Fruit fly (Drosophila melanogaster) whole organism, embryonic: Measurements from ENCODE around the gene mei-218.
A peak's percentile ranks its signal among the peaks of the same experiment; 100 is the strongest.

Source experiments
- ATbp ChIP-seq: fragments of 200-800 bp; sonication (Bioruptor generic); optimal IDR thresholded peaks from 2 replicates; lab custom pipeline; 2017; ENCODE audit warnings: missing biosample characterization, mild to moderate bottlenecking, missing genetic modification characterization, missing genetic modification reagents
- Aef1 ChIP-seq: fragments of 200-800 bp; sonication (Bioruptor generic); IDR thresholded peaks from 3 replicates; pipeline ENCODE4 v1.3.6; 2022; ENCODE audit warnings: missing biosample characterization, missing genetic modification characterization
- Blimp-1 ChIP-seq: fragments of 200-800 bp; sonication (Bioruptor generic); optimal IDR thresholded peaks from 3 replicates; lab custom pipeline; 2018; ENCODE audit warnings: missing biosample characterization, missing genetic modification characterization, mild to moderate bottlenecking, moderate library complexity, missing genetic modification reagents
- CG12071 ChIP-seq: fragments of 200-800 bp; sonication (Bioruptor generic); optimal IDR thresholded peaks from 3 replicates; lab custom pipeline; 2018; ENCODE audit warnings: missing biosample characterization, mild to moderate bottlenecking, missing genetic modification characterization
- CG12391 ChIP-seq: fragments of 200-800 bp; sonication (Bioruptor generic); optimal IDR thresholded peaks from 3 replicates; lab custom pipeline; 2018; ENCODE audit warnings: missing biosample characterization, mild to moderate bottlenecking, missing genetic modification characterization, moderate library complexity
- CG12769 ChIP-seq: fragments of 200-800 bp; sonication (Bioruptor generic); optimal IDR thresholded peaks from 2 replicates; lab custom pipeline; 2019; ENCODE audit warnings: missing biosample characterization, mild to moderate bottlenecking, missing genetic modification characterization, moderate library complexity
- CG17361 ChIP-seq: fragments of 200-800 bp; sonication (Bioruptor generic); IDR thresholded peaks from 3 replicates; pipeline ENCODE4 v1.3.6; 2022; ENCODE audit warnings: missing biosample characterization, missing genetic modification characterization
- CG17385 ChIP-seq: fragments of 200-800 bp; sonication (Bioruptor generic); optimal IDR thresholded peaks from 3 replicates; lab custom pipeline; 2018; ENCODE audit warnings: missing biosample characterization, mild to moderate bottlenecking, missing genetic modification characterization
- CG17829 ChIP-seq: fragments of 200-800 bp; optimal IDR thresholded peaks from 2 replicates; lab custom pipeline; 2019; ENCODE audit warnings: missing biosample characterization, mild to moderate bottlenecking, missing genetic modification characterization, moderate library complexity
- CG17912 ChIP-seq: fragments of 200-800 bp; sonication (Bioruptor generic); optimal IDR thresholded peaks from 2 replicates; lab custom pipeline; 2018; ENCODE audit warnings: missing biosample characterization, mild to moderate bottlenecking, missing genetic modification characterization
- CG2199 ChIP-seq: fragments of 200-800 bp; sonication (Bioruptor generic); IDR thresholded peaks from 3 replicates; pipeline ENCODE4 v1.3.6; 2022; ENCODE audit warnings: missing biosample characterization, missing genetic modification characterization
- CG2678 ChIP-seq: fragments of 200-800 bp; sonication (Bioruptor generic); optimal IDR thresholded peaks from 3 replicates; lab custom pipeline; 2019; ENCODE audit warnings: missing biosample characterization, mild to moderate bottlenecking, missing genetic modification characterization, moderate library complexity
- CG2712 ChIP-seq: fragments of 200-800 bp; optimal IDR thresholded peaks from 3 replicates; lab custom pipeline; 2019; ENCODE audit warnings: missing biosample characterization, mild to moderate bottlenecking, missing genetic modification characterization, moderate library complexity
- CG30403 ChIP-seq: fragments of 200-800 bp; sonication (Bioruptor generic); optimal IDR thresholded peaks from 3 replicates; lab custom pipeline; 2016; ENCODE audit warnings: missing biosample characterization, missing genetic modification characterization
- CG33557 ChIP-seq: fragments of 200-800 bp; sonication (Bioruptor generic); optimal IDR thresholded peaks from 2 replicates; lab custom pipeline; 2019; ENCODE audit warnings: missing biosample characterization, mild to moderate bottlenecking, missing genetic modification characterization, moderate library complexity
- CG4360 ChIP-seq: fragments of 200-800 bp; sonication (Bioruptor generic); IDR thresholded peaks from 2 replicates; pipeline ENCODE4 v1.3.6; 2022; ENCODE audit warnings: missing biosample characterization, missing genetic modification characterization
- CG7556 ChIP-seq: fragments of 200-800 bp; sonication (Bioruptor generic); optimal IDR thresholded peaks from 2 replicates; lab custom pipeline; 2017; ENCODE audit warnings: missing biosample characterization, mild to moderate bottlenecking, missing genetic modification characterization
- Dp ChIP-seq: fragments of 200-800 bp; sonication (Bioruptor generic); optimal IDR thresholded peaks from 2 replicates; lab custom pipeline; 2018; ENCODE audit warnings: missing biosample characterization, mild to moderate bottlenecking, missing genetic modification characterization, moderate library complexity
- Ets97D ChIP-seq: fragments of 200-800 bp; sonication (Bioruptor generic); optimal IDR thresholded peaks from 3 replicates; lab custom pipeline; 2016; ENCODE audit warnings: missing biosample characterization, missing genetic modification characterization
- Fer1 ChIP-seq: fragments of 200-800 bp; sonication (Bioruptor generic); optimal IDR thresholded peaks from 2 replicates; lab custom pipeline; 2017; ENCODE audit warnings: missing biosample characterization, mild to moderate bottlenecking, missing genetic modification characterization
- GATAe ChIP-seq: fragments of 200-800 bp; sonication (Bioruptor generic); conservative IDR thresholded peaks from 2 replicates; pipeline ENCODE4 v1.3.6; 2022; ENCODE audit warnings: missing biosample characterization, missing genetic modification characterization
- HHEX ChIP-seq: fragments of 200-800 bp; sonication (Bioruptor generic); optimal IDR thresholded peaks from 3 replicates; lab custom pipeline; 2017; ENCODE audit warnings: missing biosample characterization, mild to moderate bottlenecking, missing genetic modification characterization, missing genetic modification reagents
- HmgD ChIP-seq: fragments of 200-800 bp; sonication (Bioruptor generic); optimal IDR thresholded peaks from 3 replicates; lab custom pipeline; 2016; ENCODE audit warnings: missing biosample characterization, missing genetic modification characterization
- Med ChIP-seq: fragments of 200-800 bp; sonication (Bioruptor generic); peaks from one replicate; lab custom pipeline; 2016; ENCODE audit warnings: missing biosample characterization, missing genetic modification characterization, mild to moderate bottlenecking, inconsistent platforms, moderate library complexity
- Nf-YB ChIP-seq: fragments of 200-800 bp; sonication (Bioruptor generic); optimal IDR thresholded peaks from 3 replicates; lab custom pipeline; 2019; ENCODE audit warnings: missing biosample characterization, mild to moderate bottlenecking, missing genetic modification characterization, moderate library complexity
- Oli ChIP-seq: fragments of 200-800 bp; sonication (Bioruptor generic); optimal IDR thresholded peaks from 2 replicates; lab custom pipeline; 2018; ENCODE audit warnings: missing biosample characterization, mild to moderate bottlenecking, missing genetic modification characterization, moderate library complexity
- Pdp1 ChIP-seq, 2 experiments: fragments of 200-800 bp; sonication (Bioruptor generic); optimal IDR thresholded peaks; 3 replicates each; lab custom pipeline; 2016; ENCODE audit warnings: missing biosample characterization in 2 of 2, missing genetic modification characterization in 2 of 2, mild to moderate bottlenecking in 1 of 2, moderate library complexity in 1 of 2
- Sox102F ChIP-seq: fragments of 200-800 bp; sonication (Bioruptor generic); optimal IDR thresholded peaks from 2 replicates; lab custom pipeline; 2018; ENCODE audit warnings: missing biosample characterization, mild to moderate bottlenecking, missing genetic modification characterization, moderate library complexity
- bcd ChIP-seq: fragments of 200-800 bp; sonication (Bioruptor generic); optimal IDR thresholded peaks from 2 replicates; lab custom pipeline; 2017; ENCODE audit warnings: missing biosample characterization, mild to moderate bottlenecking, missing genetic modification characterization
- cg ChIP-seq: fragments of 200-800 bp; sonication (Bioruptor generic); optimal IDR thresholded peaks from 3 replicates; lab custom pipeline; 2019; ENCODE audit warnings: missing biosample characterization, mild to moderate bottlenecking, missing genetic modification characterization, moderate library complexity
- chinmo ChIP-seq: fragments of 200-800 bp; sonication (Bioruptor generic); IDR thresholded peaks from 4 replicates; pipeline ENCODE4 v1.3.6; 2022; ENCODE audit warnings: missing biosample characterization, missing genetic modification characterization; ENCODE audit not compliant: partially characterized antibody
- crol ChIP-seq: fragments of 200-800 bp; sonication (Bioruptor generic); IDR thresholded peaks from 2 replicates; pipeline ENCODE4 v1.3.6; 2022; ENCODE audit warnings: missing biosample characterization, missing genetic modification characterization
- dmrt99B ChIP-seq: fragments of 200-800 bp; sonication (Bioruptor generic); optimal IDR thresholded peaks from 2 replicates; lab custom pipeline; 2018; ENCODE audit warnings: missing biosample characterization, mild to moderate bottlenecking, missing genetic modification characterization, moderate library complexity
- eve ChIP-seq, 2 experiments: fragments of >200 bp; optimal IDR thresholded peaks; 2 replicates each; lab custom pipeline; 2017; ENCODE audit warnings: missing biosample characterization in 2 of 2, missing genetic modification characterization in 2 of 2
- exex ChIP-seq: fragments of 200-800 bp; sonication (Bioruptor generic); optimal IDR thresholded peaks from 4 replicates; lab custom pipeline; 2018; ENCODE audit warnings: missing biosample characterization, mild to moderate bottlenecking, missing genetic modification characterization, moderate library complexity
- gce ChIP-seq: fragments of 200-800 bp; sonication (Bioruptor generic); IDR thresholded peaks from 3 replicates; pipeline ENCODE4 v1.3.6; 2022; ENCODE audit warnings: missing biosample characterization, missing genetic modification characterization
- gem ChIP-seq: fragments of 200-800 bp; sonication (Bioruptor generic); optimal IDR thresholded peaks from 2 replicates; lab custom pipeline; 2019; ENCODE audit warnings: missing biosample characterization, mild to moderate bottlenecking, missing genetic modification characterization, moderate library complexity
- gfzf ChIP-seq: fragments of 200-800 bp; sonication (Bioruptor generic); optimal IDR thresholded peaks from 2 replicates; lab custom pipeline; 2016; ENCODE audit warnings: missing biosample characterization, mild to moderate bottlenecking, missing genetic modification characterization, moderate library complexity
- hkb ChIP-seq, 2 experiments: fragments of 200-800 bp in 1 of 2; fragments of >200 bp in 1 of 2; sonication (Bioruptor generic) in 1 of 2; IDR thresholded peaks in 1 of 2; optimal IDR thresholded peaks in 1 of 2; 2 replicates each; pipeline versions ENCODE4 v1.3.6 to Lab custom; 2017 to 2022; ENCODE audit warnings: missing biosample characterization in 1 of 2, missing genetic modification characterization in 1 of 2
- lab ChIP-seq: fragments of 200-800 bp; sonication (Bioruptor generic); optimal IDR thresholded peaks from 3 replicates; lab custom pipeline; 2017; ENCODE audit warnings: missing biosample characterization, missing genetic modification characterization, mild to moderate bottlenecking, moderate library complexity, missing genetic modification reagents
- mirr ChIP-seq: fragments of 200-800 bp; sonication (Bioruptor generic); optimal IDR thresholded peaks from 3 replicates; lab custom pipeline; 2018; ENCODE audit warnings: missing biosample characterization, mild to moderate bottlenecking, missing genetic modification characterization
- nmo ChIP-seq: fragments of 200-800 bp; sonication (Bioruptor generic); optimal IDR thresholded peaks from 2 replicates; lab custom pipeline; 2018; ENCODE audit warnings: missing biosample characterization, mild to moderate bottlenecking, missing genetic modification characterization, moderate library complexity
- pros ChIP-seq: fragments of 200-800 bp; sonication (Bioruptor generic); optimal IDR thresholded peaks from 3 replicates; lab custom pipeline; 2019; ENCODE audit warnings: missing biosample characterization, mild to moderate bottlenecking, missing genetic modification characterization, moderate library complexity
- sd ChIP-seq: fragments of 200-800 bp; sonication (Bioruptor generic); optimal IDR thresholded peaks from 3 replicates; lab custom pipeline; 2018; ENCODE audit warnings: missing biosample characterization, mild to moderate bottlenecking, missing genetic modification characterization, moderate library complexity
- sens ChIP-seq: fragments of 200-800 bp; sonication (Bioruptor generic); peaks from one replicate; lab custom pipeline; 2016; ENCODE audit warnings: missing biosample characterization, missing genetic modification characterization
- sug ChIP-seq: fragments of 200-800 bp; optimal IDR thresholded peaks from 2 replicates; lab custom pipeline; 2019; ENCODE audit warnings: missing biosample characterization, mild to moderate bottlenecking, missing genetic modification characterization, moderate library complexity
- zfh1 ChIP-seq: fragments of 200-800 bp; sonication (Bioruptor generic); IDR thresholded peaks from 3 replicates; pipeline ENCODE4 v1.3.6; 2022; ENCODE audit warnings: missing biosample characterization, missing genetic modification characterization

mei-218 gene

DNA sequence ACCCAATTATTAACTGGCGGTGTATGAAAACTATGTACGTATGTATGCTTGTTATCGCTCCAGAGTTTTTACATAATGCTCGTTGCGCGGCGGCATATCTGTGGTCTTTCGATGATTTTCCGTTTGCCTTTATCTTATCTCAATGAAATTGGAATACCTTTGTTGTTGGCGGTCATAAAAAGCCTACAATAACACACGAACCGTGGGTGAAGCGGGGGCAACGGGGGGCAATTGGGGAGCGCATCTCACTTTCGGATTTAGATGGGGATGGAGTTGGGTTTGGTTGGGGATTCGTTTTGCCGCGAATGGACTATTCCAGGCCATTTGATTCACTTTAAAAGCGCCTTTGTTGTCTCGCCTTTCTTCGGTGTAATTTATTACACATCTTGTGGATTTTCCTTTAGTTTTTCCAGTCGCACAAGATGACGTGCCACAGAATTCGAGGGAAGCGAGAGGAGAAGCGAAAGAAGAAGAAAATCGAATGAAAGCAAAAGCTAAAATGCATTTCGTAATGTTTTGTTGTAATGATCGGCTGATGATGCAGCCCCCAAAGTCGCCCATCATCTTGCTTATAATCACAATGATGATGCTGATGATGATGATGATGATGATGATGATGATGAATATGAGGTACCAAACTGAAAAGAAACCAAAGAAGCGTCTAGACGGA lies 20.2 kb downstream of the mei-218 start:
- TF ChIP-seq CG12769 (tag; lab: Kevin White, UChicago) (peak; percentile 29), sens (GFP tag; lab: Kevin White, UChicago) (peak; percentile 31), GATAe (GFP tag; lab: Robert Waterston, UW) (peak; percentile 69), cg (GFP tag; lab: Kevin White, UChicago) (peak; percentile 0), CG2199 (GFP tag; lab: Robert Waterston, UW) (peak; percentile 38; the same call in 1 of the 3 replicates), CG33557 (GFP tag; lab: Kevin White, UChicago) (peak; percentile 6), chinmo (GFP tag; lab: Robert Waterston, UW) (0 out of 4 replicates have a peak, but pooled peaks have one; percentile 43), Ets97D (no peak), pros (GFP tag; lab: Kevin White, UChicago) (peak; percentile 64), sug (tag; lab: Kevin White, UChicago) (peak; percentile 49), exex (peak; percentile 58), Aef1 (GFP tag; lab: Robert Waterston, UW) (0 out of 3 replicates have a peak, but pooled peaks have one; percentile 22), lab (GFP tag; lab: Kevin White, UChicago) (peak; percentile 37), Blimp-1 (peak; percentile 94), zfh1 (GFP tag; lab: Robert Waterston, UW) (no peak), CG17385 (GFP tag; lab: Kevin White, UChicago) (peak; percentile 67), dmrt99B (no peak), mirr (GFP tag; lab: Kevin White, UChicago) (peak; percentile 29), Sox102F (GFP tag; lab: Kevin White, UChicago) (peak; percentile 13), gfzf (GFP tag; lab: Kevin White, UChicago) (no peak), CG4360 (GFP tag; lab: Robert Waterston, UW) (peak; percentile 46; the same call in 1 of the 2 replicates), sd (tag; lab: Kevin White, UChicago) (peak; percentile 48), Oli (no peak), Pdp1 (GFP tag; optimal IDR thresholded peaks at IDR 0.05; lab: Kevin White, UChicago) (peak in 1 of 2 experiments; percentile 74), HmgD (GFP tag; lab: Kevin White, UChicago) (no peak), crol (GFP tag; lab: Robert Waterston, UW) (peak; percentile 88)
- TF ChIP-seq, all 482 proteins: peak for 20

DNA sequence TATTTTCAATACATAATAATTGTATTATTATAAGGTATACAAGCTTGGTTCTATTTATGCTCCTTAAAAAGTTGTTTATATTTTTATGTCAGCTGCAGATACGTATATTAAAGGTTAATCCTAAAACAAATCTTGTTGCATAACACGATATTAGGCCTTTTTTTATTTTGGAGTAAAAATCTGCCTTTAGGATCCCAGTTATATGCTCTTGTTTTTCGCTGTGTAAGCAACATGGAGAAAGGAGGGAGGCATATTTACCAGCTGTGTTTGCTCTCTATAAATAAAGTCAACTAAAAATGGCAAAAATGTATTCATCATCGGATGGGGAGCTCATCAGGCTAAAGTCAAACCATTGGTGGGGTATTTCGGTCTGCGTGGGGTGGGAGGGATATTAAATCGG lies 21.2 kb downstream of the mei-218 start:
- TF ChIP-seq CG17361 (GFP tag; lab: Robert Waterston, UW): peak; percentile 55
- TF ChIP-seq Blimp-1: peak; percentile 40
- TF ChIP-seq Med (GFP tag; lab: Kevin White, UChicago): peak; percentile 79
- peak; percentile 14 for TF ChIP-seq Fer1 (GFP tag; lab: Kevin White, UChicago)
- TF ChIP-seq Dp (GFP tag; lab: Kevin White, UChicago): no peak
- no peak for TF ChIP-seq eve (GFP tag; optimal IDR thresholded peaks at IDR 0.05; lab: Kevin White, UChicago)
- TF ChIP-seq ATbp (GFP tag; lab: Kevin White, UChicago): peak; percentile 2
- no peak for TF ChIP-seq gce (GFP tag; lab: Robert Waterston, UW)
- peak; percentile 38 for TF ChIP-seq HHEX (GFP tag; lab: Kevin White, UChicago)
- TF ChIP-seq CG12391 (tag; lab: Kevin White, UChicago): peak; percentile 40
- peak; percentile 42 for TF ChIP-seq CG2712 (tag; lab: Kevin White, UChicago)
- TF ChIP-seq dmrt99B: peak; percentile 45
- TF ChIP-seq bcd: peak; percentile 21
- peak; percentile 22 for TF ChIP-seq CG12071 (GFP tag; lab: Kevin White, UChicago)
- peak; percentile 27 for TF ChIP-seq CG17829 (tag; lab: Kevin White, UChicago)
- TF ChIP-seq hkb (optimal IDR thresholded peaks at IDR 0.05; lab: Kevin White, UChicago): no peak
- TF ChIP-seq hkb (GFP tag; IDR thresholded peaks at IDR 0.05; lab: Robert Waterston, UW): 0 out of 2 replicates have a peak, but pooled peaks have one; percentile 7
- TF ChIP-seq Nf-YB: peak; percentile 8
- TF ChIP-seq CG17912: no peak
- peak; percentile 50 for TF ChIP-seq CG7556
- TF ChIP-seq CG30403 (GFP tag; lab: Kevin White, UChicago): peak; percentile 35
- TF ChIP-seq nmo (GFP tag; lab: Kevin White, UChicago): peak; percentile 28
- peak; percentile 68 for TF ChIP-seq gem (tag; lab: Kevin White, UChicago)
- peak; percentile 47 for TF ChIP-seq CG2678 (tag; lab: Kevin White, UChicago)
